Fruit fly (Drosophila melanogaster) whole organism, pupa: ENCODE results near the gene TbCMF46.

Experiments used
- CG13204 ChIP-seq: fragments of 200-800 bp; sonication (Bioruptor generic); optimal IDR thresholded peaks from 2 replicates; lab custom pipeline; 2018; ENCODE audit warnings: missing biosample characterization, mild to moderate bottlenecking, missing genetic modification characterization, moderate library complexity
- CG14655 ChIP-seq: fragments of 200-800 bp; sonication (Bioruptor generic); optimal IDR thresholded peaks from 3 replicates; lab custom pipeline; 2017; ENCODE audit warnings: mild to moderate bottlenecking, missing biosample characterization, missing genetic modification reagents, missing genetic modification characterization
- CG17806 ChIP-seq: fragments of 200-800 bp; sonication (Bioruptor generic); optimal IDR thresholded peaks from 2 replicates; lab custom pipeline; 2018; ENCODE audit warnings: missing biosample characterization, mild to moderate bottlenecking, missing genetic modification characterization, moderate library complexity
- CG32121 ChIP-seq: fragments of 200-800 bp; sonication (Bioruptor generic); IDR thresholded peaks from 2 replicates; pipeline ENCODE4 v1.3.6; 2022; ENCODE audit warnings: missing biosample characterization, missing genetic modification characterization
- CG34367 ChIP-seq: fragments of 200-800 bp; sonication (Bioruptor generic); optimal IDR thresholded peaks from 2 replicates; lab custom pipeline; 2018; ENCODE audit warnings: missing biosample characterization, mild to moderate bottlenecking, missing genetic modification characterization
- CG4496 ChIP-seq: fragments of 200-800 bp; sonication (Bioruptor generic); IDR thresholded peaks from 3 replicates; pipeline ENCODE4 v1.3.6; 2022; ENCODE audit warnings: missing biosample characterization, missing genetic modification characterization
- rn ChIP-seq: fragments of 200-800 bp; sonication (Bioruptor generic); IDR thresholded peaks from 2 replicates; pipeline ENCODE4 v1.3.6; 2022; ENCODE audit warnings: missing biosample characterization, missing genetic modification characterization

DNA sequence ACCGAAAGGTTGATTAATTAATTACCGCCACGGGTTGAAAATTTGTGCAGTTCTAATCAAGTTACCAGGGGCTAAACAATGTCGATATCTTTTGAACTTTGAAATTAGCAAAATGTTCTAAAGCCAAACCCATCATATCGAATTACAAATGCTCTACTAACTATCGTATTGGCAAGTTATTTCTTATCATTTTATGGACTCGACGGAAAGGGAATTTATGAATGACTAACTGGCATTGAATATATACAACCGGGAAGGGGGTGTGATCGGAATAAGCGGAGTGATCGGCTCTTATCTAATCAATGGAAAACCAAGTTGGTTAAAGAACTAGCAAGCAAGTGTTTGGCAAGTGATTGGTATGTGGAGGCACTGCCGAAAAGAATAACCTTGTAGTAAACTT is 18.9 kb upstream of the TbCMF46 start:
- TF ChIP-seq CG14655 (no peak), CG4496 (GFP tag; lab: Robert Waterston, UW) (no peak), CG34367 (no peak), CG17806 (tag; lab: Kevin White, UChicago) (no peak), CG13204 (no peak), rn (no peak), CG32121 (no peak)
